Worm (Caenorhabditis elegans): ENCODE measurements around the gene EGAP9.4.
A peak's percentile ranks its signal among the peaks of the same experiment; 100 is the strongest.

Gene EGAP9.4

ce11 chrV:6554308-6554707 lies 22.4 kb upstream of the EGAP9.4 start, which contains the start of gene K04A8.19:
K04A8.19 (minus strand) TSS chrV:6554408.
- TF ChIP-seq pes-1 (GFP tag; IDR thresholded peaks at IDR 0.05): no peak
- no peak for TF ChIP-seq hmg-4 (GFP tag; optimal IDR thresholded peaks at IDR 0.05)
- TF ChIP-seq aly-1 (tag; optimal IDR thresholded peaks at IDR 0.05): no peak
- no peak for TF ChIP-seq B0310.2 (tag; optimal IDR thresholded peaks at IDR 0.05)
- no peak for TF ChIP-seq ama-1 (optimal IDR thresholded peaks at IDR 0.05)
- TF ChIP-seq hnd-1 (tag; optimal IDR thresholded peaks at IDR 0.05): no peak
- TF ChIP-seq tbx-11 (GFP tag; IDR thresholded peaks at IDR 0.05): no peak
- TF ChIP-seq F13C5.2 (tag; optimal IDR thresholded peaks at IDR 0.05): no peak
- TF ChIP-seq ceh-13 (GFP tag; optimal IDR thresholded peaks at IDR 0.05): no peak
- no peak for TF ChIP-seq scrt-1 (GFP tag; IDR thresholded peaks at IDR 0.05)
- no peak for TF ChIP-seq flt-1 (GFP tag; IDR thresholded peaks at IDR 0.05)
- TF ChIP-seq ets-7 (tag; optimal IDR thresholded peaks at IDR 0.05): no peak
- TF ChIP-seq tra-4 (tag; optimal IDR thresholded peaks at IDR 0.05): no peak
- TF ChIP-seq hmbx-1 (tag; optimal IDR thresholded peaks at IDR 0.05): no peak
- TF ChIP-seq tbx-37 (GFP tag; conservative IDR thresholded peaks at IDR 0.05): no peak
- TF ChIP-seq ceh-36 (tag; optimal IDR thresholded peaks at IDR 0.05): no peak

ce11 chrV:6557035-6557434 lies 19.6 kb upstream of the EGAP9.4 start, which contains the start of gene spp-27:
spp-27 (minus strand) TSS chrV:6557135.
- TF ChIP-seq tra-4 (tag; optimal IDR thresholded peaks at IDR 0.05) (no peak), B0310.2 (tag; optimal IDR thresholded peaks at IDR 0.05) (no peak), hmg-4 (GFP tag; optimal IDR thresholded peaks at IDR 0.05) (no peak), hmbx-1 (tag; optimal IDR thresholded peaks at IDR 0.05) (no peak), ama-1 (optimal IDR thresholded peaks at IDR 0.05) (no peak), tbx-37 (GFP tag; conservative IDR thresholded peaks at IDR 0.05) (no peak), sea-1 (GFP tag; conservative IDR thresholded peaks at IDR 0.05) (no peak), scrt-1 (GFP tag; IDR thresholded peaks at IDR 0.05) (no peak), ets-7 (tag; optimal IDR thresholded peaks at IDR 0.05) (no peak)

- TF ChIP-seq scrt-1 (GFP tag; IDR thresholded peaks at IDR 0.05) (no peak), hmbx-1 (tag; optimal IDR thresholded peaks at IDR 0.05) (no peak), flt-1 (GFP tag; IDR thresholded peaks at IDR 0.05) (no peak), tbx-11 (GFP tag; IDR thresholded peaks at IDR 0.05) (no peak), ama-1 (optimal IDR thresholded peaks at IDR 0.05) (no peak), F13C5.2 (tag; optimal IDR thresholded peaks at IDR 0.05) (no peak), ets-7 (tag; optimal IDR thresholded peaks at IDR 0.05) (no peak), sea-1 (GFP tag; conservative IDR thresholded peaks at IDR 0.05) (no peak), aly-1 (tag; optimal IDR thresholded peaks at IDR 0.05) (no peak), tbx-37 (GFP tag; conservative IDR thresholded peaks at IDR 0.05) (no peak), hnd-1 (tag; optimal IDR thresholded peaks at IDR 0.05) (no peak), ceh-13 (GFP tag; optimal IDR thresholded peaks at IDR 0.05) (no peak)
Observed at ce11 chrV:6558103-6558502, 18.6 kb upstream of the EGAP9.4 start, which contains the start of gene spp-20. spp-20 (minus strand) TSS chrV:6558203.

ce11 chrV:6559105-6559504 lies 17.6 kb upstream of the EGAP9.4 start, which contains the start of gene spp-26:
spp-26 (minus strand) TSS chrV:6559205.
- no peak for TF ChIP-seq aly-1 (tag; optimal IDR thresholded peaks at IDR 0.05)
- no peak for TF ChIP-seq ceh-13 (GFP tag; optimal IDR thresholded peaks at IDR 0.05)
- TF ChIP-seq ama-1 (optimal IDR thresholded peaks at IDR 0.05): no peak
- no peak for TF ChIP-seq tbx-37 (GFP tag; conservative IDR thresholded peaks at IDR 0.05)
- TF ChIP-seq F13C5.2 (tag; optimal IDR thresholded peaks at IDR 0.05): no peak
- no peak for TF ChIP-seq scrt-1 (GFP tag; IDR thresholded peaks at IDR 0.05)
- TF ChIP-seq flt-1 (GFP tag; IDR thresholded peaks at IDR 0.05): no peak
- TF ChIP-seq pes-1 (GFP tag; IDR thresholded peaks at IDR 0.05): no peak
- no peak for TF ChIP-seq hmbx-1 (tag; optimal IDR thresholded peaks at IDR 0.05)
- TF ChIP-seq ceh-36 (tag; optimal IDR thresholded peaks at IDR 0.05): no peak
- TF ChIP-seq hmg-4 (GFP tag; optimal IDR thresholded peaks at IDR 0.05): no peak
- no peak for TF ChIP-seq tbx-11 (GFP tag; IDR thresholded peaks at IDR 0.05)
- TF ChIP-seq B0310.2 (tag; optimal IDR thresholded peaks at IDR 0.05): no peak
- no peak for TF ChIP-seq hnd-1 (tag; optimal IDR thresholded peaks at IDR 0.05)

ce11 chrV:6559585-6559984 lies 17.1 kb upstream of the EGAP9.4 start:
- no peak; the same call in 1 of the 2 replicates for TF ChIP-seq pes-1 (GFP tag; IDR thresholded peaks at IDR 0.05)
- TF ChIP-seq B0310.2 (tag; optimal IDR thresholded peaks at IDR 0.05): no peak
- TF ChIP-seq tbx-11 (GFP tag; IDR thresholded peaks at IDR 0.05): 0 out of 2 replicates have a peak, but pooled peaks have one; percentile 52
- no peak for TF ChIP-seq ceh-13 (GFP tag; optimal IDR thresholded peaks at IDR 0.05)

- TF ChIP-seq aly-1 (tag; optimal IDR thresholded peaks at IDR 0.05) (no peak), hmbx-1 (tag; optimal IDR thresholded peaks at IDR 0.05) (no peak), ama-1 (optimal IDR thresholded peaks at IDR 0.05) (no peak), scrt-1 (GFP tag; IDR thresholded peaks at IDR 0.05) (no peak), tra-4 (tag; optimal IDR thresholded peaks at IDR 0.05) (no peak), hmg-4 (GFP tag; optimal IDR thresholded peaks at IDR 0.05) (no peak), tbx-37 (GFP tag; conservative IDR thresholded peaks at IDR 0.05) (no peak), ceh-13 (GFP tag; optimal IDR thresholded peaks at IDR 0.05) (no peak), pes-1 (GFP tag; IDR thresholded peaks at IDR 0.05) (no peak), F13C5.2 (tag; optimal IDR thresholded peaks at IDR 0.05) (no peak), hnd-1 (tag; optimal IDR thresholded peaks at IDR 0.05) (no peak), flt-1 (GFP tag; IDR thresholded peaks at IDR 0.05) (no peak), ets-7 (tag; optimal IDR thresholded peaks at IDR 0.05) (no peak), sea-1 (GFP tag; conservative IDR thresholded peaks at IDR 0.05) (no peak)
Observed at ce11 chrV:6561592-6561991, 15.1 kb upstream of the EGAP9.4 start, which contains the start of gene spp-19. spp-19 (minus strand) TSS chrV:6561692.

- TF ChIP-seq hnd-1 (tag; optimal IDR thresholded peaks at IDR 0.05) (no peak), hmbx-1 (tag; optimal IDR thresholded peaks at IDR 0.05) (no peak), pes-1 (GFP tag; IDR thresholded peaks at IDR 0.05) (no peak), ama-1 (optimal IDR thresholded peaks at IDR 0.05) (no peak), F13C5.2 (tag; optimal IDR thresholded peaks at IDR 0.05) (no peak), B0310.2 (tag; optimal IDR thresholded peaks at IDR 0.05) (no peak), hmg-4 (GFP tag; optimal IDR thresholded peaks at IDR 0.05) (no peak), flt-1 (GFP tag; IDR thresholded peaks at IDR 0.05) (no peak), ceh-13 (GFP tag; optimal IDR thresholded peaks at IDR 0.05) (no peak), tbx-37 (GFP tag; conservative IDR thresholded peaks at IDR 0.05) (no peak), tbx-11 (GFP tag; IDR thresholded peaks at IDR 0.05) (no peak), ceh-36 (tag; optimal IDR thresholded peaks at IDR 0.05) (no peak), tra-4 (tag; optimal IDR thresholded peaks at IDR 0.05) (no peak), ets-7 (tag; optimal IDR thresholded peaks at IDR 0.05) (no peak)
Observed at ce11 chrV:6565851-6566386, 10.7 kb upstream of the EGAP9.4 start, which contains the start of gene K04A8.1. K04A8.1 (plus strand) TSS chrV:6566336.

Measured in whole organism, early embryonic.